Fruit fly (Drosophila melanogaster) whole organism, embryonic: ENCODE measurements around the gene CG6028.

Source experiments
- Asciz ChIP-seq: fragments of 200-800 bp; sonication (Bioruptor generic); optimal IDR thresholded peaks from 2 replicates; lab custom pipeline; 2017; ENCODE audit warnings: missing biosample characterization, mild to moderate bottlenecking, missing genetic modification characterization, missing genetic modification reagents
- Awh ChIP-seq: fragments of 200-800 bp; sonication (Bioruptor generic); IDR thresholded peaks from 2 replicates; pipeline ENCODE4, ENCODE4 v1.3.6; 2022; ENCODE audit warnings: missing biosample characterization, missing genetic modification characterization
- B-H1 ChIP-seq: fragments of 200-800 bp; sonication (Bioruptor generic); IDR thresholded peaks from 3 replicates; pipeline ENCODE4 v1.3.6; 2022; ENCODE audit warnings: missing biosample characterization, missing genetic modification characterization
- Bgb ChIP-seq: fragments of 200-800 bp; sonication (Bioruptor generic); IDR thresholded peaks from 2 replicates; pipeline ENCODE4 v1.3.6; 2022; ENCODE audit warnings: missing biosample characterization, missing genetic modification characterization; ENCODE audit not compliant: partially characterized antibody
- CG1024 ChIP-seq: fragments of 200-800 bp; sonication (Bioruptor generic); IDR thresholded peaks from 2 replicates; pipeline ENCODE4 v1.3.6; 2022; ENCODE audit warnings: missing biosample characterization, missing genetic modification characterization
- CG10274 ChIP-seq: fragments of 200-800 bp; sonication (Bioruptor generic); optimal IDR thresholded peaks from 3 replicates; lab custom pipeline; 2017; ENCODE audit warnings: missing biosample characterization, mild to moderate bottlenecking, missing genetic modification characterization
- CG12219 ChIP-seq: fragments of 200-800 bp; sonication (Bioruptor generic); optimal IDR thresholded peaks from 3 replicates; lab custom pipeline; 2018; ENCODE audit warnings: missing biosample characterization, mild to moderate bottlenecking, missing genetic modification characterization
- CG13287 ChIP-seq: fragments of 200-800 bp; sonication (Bioruptor generic); IDR thresholded peaks from 2 replicates; pipeline ENCODE4 v1.3.6; 2022; ENCODE audit warnings: missing biosample characterization, missing genetic modification characterization; ENCODE audit not compliant: partially characterized antibody
- CG13296 ChIP-seq: fragments of 200-800 bp; sonication (Bioruptor generic); optimal IDR thresholded peaks from 3 replicates; lab custom pipeline; 2018; ENCODE audit warnings: missing biosample characterization, mild to moderate bottlenecking, missing genetic modification characterization
- CG15514 ChIP-seq: fragments of 200-800 bp; sonication (Bioruptor generic); optimal IDR thresholded peaks from 3 replicates; lab custom pipeline; 2017; ENCODE audit warnings: missing biosample characterization, missing genetic modification characterization, mild to moderate bottlenecking, moderate library complexity, missing genetic modification reagents
- CG1602 ChIP-seq: fragments of 200-800 bp; sonication (Bioruptor generic); optimal IDR thresholded peaks from 3 replicates; lab custom pipeline; 2016; ENCODE audit warnings: missing biosample characterization, missing genetic modification characterization
- CG16779 ChIP-seq: fragments of 200-800 bp; sonication (Bioruptor generic); IDR thresholded peaks from 2 replicates; pipeline ENCODE4 v1.3.6; 2022; ENCODE audit warnings: missing biosample characterization, missing genetic modification characterization
- CG17612 ChIP-seq: fragments of 200-800 bp; sonication (Bioruptor generic); IDR thresholded peaks from 2 replicates; pipeline ENCODE4 v1.3.6; 2022; ENCODE audit warnings: missing biosample characterization, missing genetic modification characterization
- CG17829 ChIP-seq: fragments of 200-800 bp; optimal IDR thresholded peaks from 2 replicates; lab custom pipeline; 2019; ENCODE audit warnings: missing biosample characterization, mild to moderate bottlenecking, missing genetic modification characterization, moderate library complexity
- CG18011 ChIP-seq: fragments of 200-800 bp; sonication (Bioruptor generic); optimal IDR thresholded peaks from 2 replicates; lab custom pipeline; 2017; ENCODE audit warnings: missing biosample characterization, missing genetic modification characterization, mild to moderate bottlenecking, moderate library complexity, missing genotype
- CG30020 ChIP-seq: fragments of 200-800 bp; optimal IDR thresholded peaks from 2 replicates; lab custom pipeline; 2019; ENCODE audit warnings: missing biosample characterization, mild to moderate bottlenecking, missing genetic modification characterization, moderate library complexity
- CG30403 ChIP-seq: fragments of 200-800 bp; sonication (Bioruptor generic); optimal IDR thresholded peaks from 3 replicates; lab custom pipeline; 2016; ENCODE audit warnings: missing biosample characterization, missing genetic modification characterization
- CG3995 ChIP-seq: fragments of 200-800 bp; sonication (Bioruptor generic); optimal IDR thresholded peaks from 3 replicates; lab custom pipeline; 2016; ENCODE audit warnings: missing biosample characterization, missing genetic modification characterization
- CG4360 ChIP-seq: fragments of 200-800 bp; sonication (Bioruptor generic); IDR thresholded peaks from 2 replicates; pipeline ENCODE4 v1.3.6; 2022; ENCODE audit warnings: missing biosample characterization, missing genetic modification characterization
- CG4404 ChIP-seq: fragments of 200-800 bp; sonication (Bioruptor generic); IDR thresholded peaks from 2 replicates; pipeline ENCODE4 v1.3.6; 2022; ENCODE audit warnings: missing biosample characterization, missing genetic modification characterization
- CG4730 ChIP-seq: fragments of 200-800 bp; sonication (Bioruptor generic); IDR thresholded peaks from 2 replicates; pipeline ENCODE4 v1.3.6; 2022; ENCODE audit warnings: missing biosample characterization, missing genetic modification characterization
- CG6175 ChIP-seq: fragments of 200-800 bp; sonication (Bioruptor generic); IDR thresholded peaks from 3 replicates; pipeline ENCODE4 v1.3.6; 2022; ENCODE audit warnings: missing biosample characterization, missing genetic modification characterization
- CG6689 ChIP-seq: fragments of 200-800 bp; sonication (Bioruptor generic); IDR thresholded peaks from 2 replicates; pipeline ENCODE4 v1.3.6; 2022; ENCODE audit warnings: missing biosample characterization, missing genetic modification characterization
- CG7839 ChIP-seq: fragments of 200-800 bp; sonication (Bioruptor generic); optimal IDR thresholded peaks from 3 replicates; lab custom pipeline; 2018; ENCODE audit warnings: missing biosample characterization, mild to moderate bottlenecking, missing genetic modification characterization, moderate library complexity
- CG7963 ChIP-seq: fragments of 200-800 bp; sonication (Bioruptor generic); IDR thresholded peaks from 3 replicates; pipeline ENCODE4 v1.3.6; 2022; ENCODE audit warnings: missing biosample characterization, missing genetic modification characterization; ENCODE audit not compliant: partially characterized antibody
- Camta ChIP-seq: fragments of 200-800 bp; sonication (Bioruptor generic); optimal IDR thresholded peaks from 2 replicates; lab custom pipeline; 2016; ENCODE audit warnings: missing biosample characterization, missing genetic modification characterization
- CrebB ChIP-seq: fragments of 200-800 bp; sonication (Bioruptor generic); optimal IDR thresholded peaks from 3 replicates; lab custom pipeline; 2018; ENCODE audit warnings: missing biosample characterization, mild to moderate bottlenecking, missing genetic modification characterization
- Dfd ChIP-seq, 2 experiments: fragments of >200 bp; optimal IDR thresholded peaks; 2 replicates each; lab custom pipeline; 2017; ENCODE audit warnings: missing biosample characterization in 2 of 2, missing genetic modification characterization in 2 of 2
- Doc3 ChIP-seq: fragments of 200-800 bp; sonication (Bioruptor generic); IDR thresholded peaks from 3 replicates; pipeline ENCODE4 v1.3.6; 2022; ENCODE audit warnings: missing biosample characterization, missing genetic modification characterization; ENCODE audit not compliant: partially characterized antibody
- Fer2 ChIP-seq: fragments of 200-800 bp; sonication (Bioruptor generic); optimal IDR thresholded peaks from 2 replicates; lab custom pipeline; 2018; ENCODE audit warnings: missing biosample characterization, mild to moderate bottlenecking, missing genetic modification characterization, moderate library complexity
- Fer3 ChIP-seq: fragments of 200-800 bp; sonication (Bioruptor generic); optimal IDR thresholded peaks from 2 replicates; lab custom pipeline; 2018; ENCODE audit warnings: missing biosample characterization, mild to moderate bottlenecking, missing genetic modification characterization, moderate library complexity
- Gug ChIP-seq: fragments of 200-800 bp; sonication (Bioruptor generic); IDR thresholded peaks from 4 replicates; pipeline ENCODE4 v1.3.6; 2022; ENCODE audit warnings: missing biosample characterization, missing genetic modification characterization
- HLH3B ChIP-seq: fragments of 200-800 bp; sonication (Bioruptor generic); IDR thresholded peaks from 2 replicates; pipeline ENCODE4 v1.3.6; 2022; ENCODE audit warnings: missing biosample characterization, missing genetic modification characterization
- Hand ChIP-seq: fragments of 200-800 bp; sonication (Bioruptor generic); optimal IDR thresholded peaks from 2 replicates; lab custom pipeline; 2017; ENCODE audit warnings: mild to moderate bottlenecking, missing biosample characterization, missing genetic modification reagents, missing genetic modification characterization
- Lpt ChIP-seq: fragments of >200 bp; optimal IDR thresholded peaks from 2 replicates; lab custom pipeline; 2018; ENCODE audit warnings: missing biosample characterization, missing genetic modification characterization
- Opbp ChIP-seq: fragments of 200-800 bp; sonication (Bioruptor generic); IDR thresholded peaks from 3 replicates; pipeline ENCODE4 v1.3.6; 2022; ENCODE audit warnings: missing biosample characterization, missing genetic modification characterization; ENCODE audit not compliant: partially characterized antibody
- Rx ChIP-seq: fragments of 200-800 bp; sonication (Bioruptor generic); IDR thresholded peaks from 2 replicates; pipeline ENCODE4 v1.3.6; 2022; ENCODE audit warnings: missing biosample characterization, missing genetic modification characterization
- ash1 ChIP-seq: fragments of 200-800 bp; sonication (Bioruptor generic); optimal IDR thresholded peaks from 2 replicates; lab custom pipeline; 2018; ENCODE audit warnings: missing biosample characterization, mild to moderate bottlenecking, missing genetic modification characterization
- cad ChIP-seq: fragments of >200 bp; optimal IDR thresholded peaks from 2 replicates; lab custom pipeline; 2017; ENCODE audit warnings: missing biosample characterization, missing genetic modification characterization
- caup ChIP-seq: fragments of 200-800 bp; sonication (Bioruptor generic); optimal IDR thresholded peaks from 3 replicates; lab custom pipeline; 2017; ENCODE audit warnings: missing biosample characterization, mild to moderate bottlenecking, missing genetic modification characterization, moderate library complexity; ENCODE audit not compliant: severe bottlenecking
- chif ChIP-seq, 2 experiments: fragments of 200-800 bp; sonication (Bioruptor generic); optimal IDR thresholded peaks; 3 replicates each; lab custom pipeline; 2016; ENCODE audit warnings: missing biosample characterization in 2 of 2, missing genetic modification characterization in 2 of 2
- da ChIP-seq: fragments of 200-800 bp; sonication (Bioruptor generic); optimal IDR thresholded peaks from 2 replicates; lab custom pipeline; 2016; ENCODE audit warnings: missing biosample characterization, missing genetic modification characterization
- h ChIP-seq: fragments of >200 bp; optimal IDR thresholded peaks from 2 replicates; lab custom pipeline; 2017
- hbn ChIP-seq: fragments of 200-800 bp; sonication (Bioruptor generic); IDR thresholded peaks from 2 replicates; pipeline ENCODE4 v1.3.6; 2022; ENCODE audit warnings: missing biosample characterization, missing genetic modification characterization; ENCODE audit not compliant: partially characterized antibody
- otp ChIP-seq: fragments of 200-800 bp; sonication (Bioruptor generic); IDR thresholded peaks from 3 replicates; pipeline ENCODE4, ENCODE4 v1.3.6; 2022; ENCODE audit warnings: missing biosample characterization, missing genetic modification characterization
- seq ChIP-seq: fragments of 200-800 bp; sonication (Bioruptor generic); IDR thresholded peaks from 2 replicates; pipeline ENCODE4 v1.3.6; 2022; ENCODE audit warnings: missing biosample characterization, missing genetic modification characterization
- so ChIP-seq: fragments of 200-800 bp; sonication (Bioruptor generic); IDR thresholded peaks from 3 replicates; pipeline ENCODE4 v1.3.6; 2022; ENCODE audit warnings: missing biosample characterization, missing genetic modification characterization
- tgo ChIP-seq: fragments of 200-800 bp; sonication (Bioruptor generic); IDR thresholded peaks from 3 replicates; pipeline ENCODE4 v1.3.6; 2022; ENCODE audit warnings: missing biosample characterization, missing genetic modification characterization
- tio ChIP-seq: fragments of 200-800 bp; sonication (Bioruptor generic); optimal IDR thresholded peaks from 2 replicates; lab custom pipeline; 2017; ENCODE audit warnings: missing biosample characterization, missing genetic modification characterization, inconsistent platforms
- vvl ChIP-seq: fragments of 200-800 bp; sonication (Bioruptor generic); IDR thresholded peaks from 2 replicates; pipeline ENCODE4 v1.3.6; 2022; ENCODE audit warnings: missing biosample characterization, missing genetic modification characterization
- wdn ChIP-seq: fragments of 200-800 bp; sonication (Bioruptor generic); IDR thresholded peaks from 2 replicates; pipeline ENCODE4 v1.3.6; 2022; ENCODE audit warnings: missing biosample characterization, missing genetic modification characterization
- zf30C ChIP-seq: fragments of 200-800 bp; sonication (Bioruptor generic); optimal IDR thresholded peaks from 3 replicates; lab custom pipeline; 2018; ENCODE audit warnings: missing biosample characterization, mild to moderate bottlenecking, missing genetic modification characterization

The CG6028 gene

dm6 chr3R:21992909-21993308 is 32.4 kb downstream of the CG6028 start (continued):
- TF ChIP-seq CG16779 (GFP tag; lab: Robert Waterston, UW) (no peak), CG6175 (GFP tag; lab: Robert Waterston, UW) (no peak), tio (peak; percentile 14), Fer3 (tag; lab: Kevin White, UChicago) (no peak), CG18011 (GFP tag; lab: Kevin White, UChicago) (no peak), B-H1 (GFP tag; lab: Robert Waterston, UW) (peak; percentile 57; the same call in 2 of the 3 replicates), CG30403 (GFP tag; lab: Kevin White, UChicago) (no peak), wdn (no peak), CG7963 (no peak), Opbp (GFP tag; lab: Robert Waterston, UW) (no peak), vvl (no peak; the same call in 1 of the 2 replicates), Asciz (GFP tag; lab: Kevin White, UChicago) (no peak), CrebB (tag; lab: Kevin White, UChicago) (no peak), Rx (peak; percentile 29; the same call in 1 of the 2 replicates), CG12219 (GFP tag; lab: Kevin White, UChicago) (peak; percentile 5), CG6689 (GFP tag; lab: Robert Waterston, UW) (peak; percentile 56; the same call in 1 of the 2 replicates), CG4730 (peak; percentile 43), Fer2 (tag; lab: Kevin White, UChicago) (no peak), CG7839 (tag; lab: Kevin White, UChicago) (peak; percentile 69), CG13296 (no peak), Doc3 (GFP tag; lab: Robert Waterston, UW) (no peak), CG4404 (GFP tag; lab: Robert Waterston, UW) (peak; percentile 28; the same call in 1 of the 2 replicates), CG17829 (tag; lab: Kevin White, UChicago) (no peak), CG15514 (GFP tag; lab: Kevin White, UChicago) (no peak), otp (GFP tag; lab: Robert Waterston, UW) (no peak), chif (GFP tag; optimal IDR thresholded peaks at IDR 0.05; lab: Kevin White, UChicago) (peak; percentile 15 to 46), Camta (GFP tag; lab: Kevin White, UChicago) (no peak), so (GFP tag; lab: Robert Waterston, UW) (no peak), Dfd (GFP tag; optimal IDR thresholded peaks at IDR 0.05; lab: Kevin White, UChicago) (no peak), CG4360 (GFP tag; lab: Robert Waterston, UW) (no peak), h (no peak), Gug (peak; percentile 73), tgo (GFP tag; lab: Robert Waterston, UW) (no peak), da (GFP tag; lab: Kevin White, UChicago) (no peak), ash1 (GFP tag; lab: Kevin White, UChicago) (no peak), caup (GFP tag; lab: Kevin White, UChicago) (no peak), Bgb (no peak), CG1602 (GFP tag; lab: Kevin White, UChicago) (peak; percentile 44), Awh (GFP tag; lab: Robert Waterston, UW) (no peak), cad (GFP tag; lab: Kevin White, UChicago) (no peak), zf30C (GFP tag; lab: Kevin White, UChicago) (no peak), Hand (GFP tag; lab: Kevin White, UChicago) (no peak), hbn (GFP tag; lab: Robert Waterston, UW) (no peak), CG1024 (GFP tag; lab: Robert Waterston, UW) (0 out of 2 replicates have a peak, but pooled peaks have one; percentile 9), HLH3B (GFP tag; lab: Robert Waterston, UW) (peak; percentile 34; the same call in 1 of the 2 replicates), CG30020 (tag; lab: Kevin White, UChicago) (no peak), seq (no peak), CG3995 (GFP tag; lab: Kevin White, UChicago) (no peak), CG10274 (GFP tag; lab: Kevin White, UChicago) (no peak), CG17612 (no peak), Lpt (GFP tag; lab: Kevin White, UChicago) (no peak), CG13287 (GFP tag; lab: Robert Waterston, UW) (no peak)
